Fruit fly (Drosophila melanogaster) whole organism, adult: ENCODE measurements around the gene pths.
A peak's percentile ranks its signal among the peaks of the same experiment; 100 is the strongest.

Source experiments
- CG11617 ChIP-seq: fragments of 200-800 bp; sonication (Bioruptor generic); optimal IDR thresholded peaks from 2 replicates; lab custom pipeline; 2017; ENCODE audit warnings: mild to moderate bottlenecking, missing biosample characterization, missing genetic modification reagents, missing genetic modification characterization
- CG12768 ChIP-seq: fragments of 200-800 bp; sonication (Bioruptor generic); optimal IDR thresholded peaks from 2 replicates; lab custom pipeline; 2017; ENCODE audit warnings: missing biosample characterization, missing genetic modification characterization, mild to moderate bottlenecking, moderate library complexity, missing genetic modification reagents
- CG14711 ChIP-seq: fragments of 200-800 bp; sonication (Bioruptor generic); optimal IDR thresholded peaks from 2 replicates; lab custom pipeline; 2018; ENCODE audit warnings: missing biosample characterization, mild to moderate bottlenecking, missing genetic modification characterization, moderate library complexity
- CG1620 ChIP-seq: fragments of 200-800 bp; sonication (Bioruptor generic); optimal IDR thresholded peaks from 2 replicates; lab custom pipeline; 2016; ENCODE audit warnings: missing biosample characterization, missing genetic modification characterization
- CG33017 ChIP-seq: fragments of 200-800 bp; sonication (Bioruptor generic); optimal IDR thresholded peaks from 2 replicates; lab custom pipeline; 2018; ENCODE audit warnings: missing biosample characterization, mild to moderate bottlenecking, missing genetic modification characterization, moderate library complexity
- CG5204 ChIP-seq: fragments of 200-800 bp; sonication (Bioruptor generic); optimal IDR thresholded peaks from 2 replicates; lab custom pipeline; 2016; ENCODE audit warnings: missing biosample characterization, missing genetic modification characterization
- CG7045 ChIP-seq: fragments of 200-800 bp; sonication (Bioruptor generic); optimal IDR thresholded peaks from 2 replicates; lab custom pipeline; 2017; ENCODE audit warnings: missing biosample characterization, mild to moderate bottlenecking, missing genetic modification characterization
- CG7101 ChIP-seq: fragments of 200-800 bp; sonication (Bioruptor generic); optimal IDR thresholded peaks from 2 replicates; lab custom pipeline; 2018; ENCODE audit warnings: missing biosample characterization, mild to moderate bottlenecking, missing genetic modification characterization, moderate library complexity
- Clk ChIP-seq: fragments of 200-800 bp; sonication (Bioruptor generic); optimal IDR thresholded peaks from 2 replicates; lab custom pipeline; 2017; ENCODE audit warnings: missing biosample characterization, missing genetic modification characterization
- Crg-1 ChIP-seq: fragments of 200-800 bp; sonication (Bioruptor generic); optimal IDR thresholded peaks from 2 replicates; lab custom pipeline; 2016; ENCODE audit warnings: missing biosample characterization, missing genetic modification characterization
- Hr96 ChIP-seq: fragments of 200-800 bp; sonication (Bioruptor generic); optimal IDR thresholded peaks from 2 replicates; lab custom pipeline; 2016; ENCODE audit warnings: missing biosample characterization, missing genetic modification characterization
- Mnt ChIP-seq: fragments of 200-800 bp; sonication (Bioruptor generic); optimal IDR thresholded peaks from 2 replicates; lab custom pipeline; 2016; ENCODE audit warnings: missing biosample characterization, mild to moderate bottlenecking, missing genetic modification characterization
- bab1 ChIP-seq: fragments of 200-800 bp; sonication (Bioruptor generic); optimal IDR thresholded peaks from 3 replicates; lab custom pipeline; 2019; ENCODE audit warnings: missing biosample characterization, mild to moderate bottlenecking, missing genetic modification characterization, moderate library complexity
- cic ChIP-seq: fragments of 200-800 bp; sonication (Bioruptor generic); optimal IDR thresholded peaks from 2 replicates; lab custom pipeline; 2017; ENCODE audit warnings: missing biosample characterization, mild to moderate bottlenecking, missing genetic modification characterization, moderate library complexity
- cnc ChIP-seq, 2 experiments: fragments of >200 bp; optimal IDR thresholded peaks; 2 replicates each; lab custom pipeline; 2017
- kay ChIP-seq: fragments of 200-800 bp; sonication (Bioruptor generic); peaks from one replicate; lab custom pipeline; 2016; ENCODE audit warnings: missing biosample characterization, missing genetic modification characterization, borderline replicate concordance
- ovo ChIP-seq: fragments of 200-800 bp; sonication (Bioruptor generic); optimal IDR thresholded peaks from 2 replicates; lab custom pipeline; 2016; ENCODE audit warnings: missing biosample characterization, missing genetic modification characterization
- pad ChIP-seq: fragments of 200-800 bp; sonication (Bioruptor generic); optimal IDR thresholded peaks from 3 replicates; lab custom pipeline; 2017; ENCODE audit warnings: missing biosample characterization, missing genetic modification characterization, mild to moderate bottlenecking, moderate library complexity, missing genetic modification reagents
- tj ChIP-seq: fragments of 200-800 bp; sonication (Bioruptor generic); optimal IDR thresholded peaks from 3 replicates; lab custom pipeline; 2017; ENCODE audit warnings: missing biosample characterization, mild to moderate bottlenecking, missing genetic modification characterization, moderate library complexity
- toe ChIP-seq: fragments of 200-800 bp; sonication (Bioruptor generic); optimal IDR thresholded peaks from 2 replicates; lab custom pipeline; 2016; ENCODE audit warnings: missing biosample characterization, missing genetic modification characterization

The pths gene

dm6 chr2L:21142972-21143385 is at the start of gene pths:
TSS of gene pths (plus strand) at chr2L:21143229.
- TF ChIP-seq toe (GFP tag; lab: Kevin White, UChicago) (peak; percentile 72), Mnt (GFP tag; lab: Kevin White, UChicago) (peak; percentile 98), CG7101 (tag; lab: Kevin White, UChicago) (no peak), CG5204 (GFP tag; lab: Kevin White, UChicago) (no peak), CG1620 (GFP tag; lab: Kevin White, UChicago) (peak; percentile 27), Clk (GFP tag; lab: Kevin White, UChicago) (no peak), CG14711 (peak; percentile 27), CG33017 (tag; lab: Kevin White, UChicago) (no peak), pad (GFP tag; lab: Kevin White, UChicago) (no peak), CG12768 (GFP tag; lab: Kevin White, UChicago) (no peak)

- TF ChIP-seq CG12768 (GFP tag; lab: Kevin White, UChicago) (peak; percentile 8), toe (GFP tag; lab: Kevin White, UChicago) (peak; percentile 17), Mnt (GFP tag; lab: Kevin White, UChicago) (peak; percentile 35), CG5204 (GFP tag; lab: Kevin White, UChicago) (peak; percentile 15), Clk (GFP tag; lab: Kevin White, UChicago) (no peak), CG7101 (tag; lab: Kevin White, UChicago) (no peak), CG33017 (tag; lab: Kevin White, UChicago) (no peak), cic (GFP tag; lab: Kevin White, UChicago) (no peak), CG11617 (GFP tag; lab: Kevin White, UChicago) (no peak), CG14711 (no peak), CG7045 (GFP tag; lab: Kevin White, UChicago) (no peak), Crg-1 (GFP tag; lab: Kevin White, UChicago) (no peak), bab1 (GFP tag; lab: Kevin White, UChicago) (peak; percentile 5), pad (GFP tag; lab: Kevin White, UChicago) (peak; percentile 36), Hr96 (GFP tag; lab: Kevin White, UChicago) (peak; percentile 16), kay (GFP tag; lab: Kevin White, UChicago) (no peak), CG1620 (GFP tag; lab: Kevin White, UChicago) (no peak), tj (GFP tag; lab: Kevin White, UChicago) (peak; percentile 4), cnc (optimal IDR thresholded peaks at IDR 0.05; lab: Kevin White, UChicago) (no peak), ovo (GFP tag; lab: Kevin White, UChicago) (peak; percentile 44)
These were observed 46.5 kb upstream of the pths start, which contains the start of gene CG34136 for dm6 chr2L:21096448-21096994. TSS of gene CG34136 (plus strand) at chr2L:21096922.

DNA sequence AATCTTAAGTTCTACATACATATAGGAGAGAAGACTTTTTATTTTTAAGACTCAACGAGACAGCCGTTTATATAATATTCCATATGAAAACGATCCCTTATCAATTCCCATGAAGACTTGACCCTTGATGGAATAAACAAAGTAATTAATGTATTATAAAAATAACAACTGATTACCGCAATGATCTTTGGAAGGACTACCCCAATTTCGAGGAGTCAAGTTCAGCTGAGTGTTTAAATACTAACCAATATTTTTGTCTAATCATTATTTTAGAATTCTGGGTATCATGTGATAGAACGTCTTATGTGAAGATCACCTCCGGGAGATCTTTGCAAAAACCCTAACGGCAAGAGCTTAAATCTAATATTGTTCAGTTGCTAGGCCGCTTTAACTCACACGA is 45.2 kb upstream of the pths start:
- TF ChIP-seq CG14711 (no peak), CG7101 (tag; lab: Kevin White, UChicago) (no peak), toe (GFP tag; lab: Kevin White, UChicago) (no peak), cic (GFP tag; lab: Kevin White, UChicago) (no peak), cnc (optimal IDR thresholded peaks at IDR 0.05; lab: Kevin White, UChicago) (no peak), tj (GFP tag; lab: Kevin White, UChicago) (no peak), CG1620 (GFP tag; lab: Kevin White, UChicago) (no peak), CG5204 (GFP tag; lab: Kevin White, UChicago) (no peak), CG7045 (GFP tag; lab: Kevin White, UChicago) (no peak)

- TF ChIP-seq cnc (optimal IDR thresholded peaks at IDR 0.05; lab: Kevin White, UChicago) = no peak
- TF ChIP-seq CG7045 (GFP tag; lab: Kevin White, UChicago) = no peak
- TF ChIP-seq Hr96 (GFP tag; lab: Kevin White, UChicago) = no peak
- TF ChIP-seq Clk (GFP tag; lab: Kevin White, UChicago) = no peak
- no peak for TF ChIP-seq cic (GFP tag; lab: Kevin White, UChicago)
- TF ChIP-seq CG33017 (tag; lab: Kevin White, UChicago) = no peak
- TF ChIP-seq toe (GFP tag; lab: Kevin White, UChicago) = no peak
- no peak for TF ChIP-seq ovo (GFP tag; lab: Kevin White, UChicago)
- TF ChIP-seq bab1 (GFP tag; lab: Kevin White, UChicago) = no peak
- peak; percentile 99 for TF ChIP-seq Mnt (GFP tag; lab: Kevin White, UChicago)
- TF ChIP-seq tj (GFP tag; lab: Kevin White, UChicago) = no peak
- TF ChIP-seq CG12768 (GFP tag; lab: Kevin White, UChicago) = no peak
- TF ChIP-seq CG5204 (GFP tag; lab: Kevin White, UChicago) = peak; percentile 33
- TF ChIP-seq Crg-1 (GFP tag; lab: Kevin White, UChicago) = no peak
- TF ChIP-seq CG11617 (GFP tag; lab: Kevin White, UChicago) = peak; percentile 17
- no peak for TF ChIP-seq CG14711
- no peak for TF ChIP-seq CG1620 (GFP tag; lab: Kevin White, UChicago)
- no peak for TF ChIP-seq pad (GFP tag; lab: Kevin White, UChicago)
- no peak for TF ChIP-seq kay (GFP tag; lab: Kevin White, UChicago)
- peak; percentile 10 for TF ChIP-seq CG7101 (tag; lab: Kevin White, UChicago)
These were observed 40.5 kb upstream of the pths start, which contains the start of gene CG9257 for dm6 chr2L:21102399-21103108. TSS of gene CG9257 (plus strand) at chr2L:21102743.

DNA sequence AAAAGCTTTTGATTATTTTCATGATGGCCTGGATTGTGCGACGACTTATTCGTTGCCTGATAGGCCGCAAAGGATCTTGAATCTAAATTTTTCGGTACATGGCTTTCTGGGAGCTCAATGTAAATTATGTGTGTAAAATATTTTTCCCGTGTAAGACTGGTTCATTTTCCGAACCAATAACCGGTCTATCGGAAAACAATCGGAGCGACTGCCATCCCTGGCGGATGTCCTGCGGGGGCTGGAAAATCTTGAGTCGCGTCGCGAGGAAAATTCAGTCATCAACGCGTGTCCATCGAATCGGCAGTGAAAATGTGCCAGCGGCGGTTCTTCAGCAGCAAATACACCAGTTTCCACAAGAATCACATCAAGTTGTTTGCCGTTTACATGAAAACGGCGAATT is 38.7 kb upstream of the pths start, which contains the start of the genes CG46307 and Nhe2:
Gene CG46307, plus strand, starts transcription at position 243 of the 400 bp plus-strand sequence.
Gene Nhe2, plus strand, starts transcription at position 243 of the 400 bp plus-strand sequence.
- TF ChIP-seq CG11617 (GFP tag; lab: Kevin White, UChicago) = no peak
- no peak for TF ChIP-seq CG12768 (GFP tag; lab: Kevin White, UChicago)
- no peak for TF ChIP-seq CG14711
- TF ChIP-seq Clk (GFP tag; lab: Kevin White, UChicago) = no peak
- no peak for TF ChIP-seq CG1620 (GFP tag; lab: Kevin White, UChicago)
- TF ChIP-seq CG5204 (GFP tag; lab: Kevin White, UChicago) = no peak
- no peak for TF ChIP-seq toe (GFP tag; lab: Kevin White, UChicago)
- no peak for TF ChIP-seq tj (GFP tag; lab: Kevin White, UChicago)
- no peak for TF ChIP-seq CG33017 (tag; lab: Kevin White, UChicago)
- no peak for TF ChIP-seq Crg-1 (GFP tag; lab: Kevin White, UChicago)
- TF ChIP-seq CG7045 (GFP tag; lab: Kevin White, UChicago) = no peak
- no peak for TF ChIP-seq cic (GFP tag; lab: Kevin White, UChicago)
- no peak for TF ChIP-seq bab1 (GFP tag; lab: Kevin White, UChicago)
